Fruit fly (Drosophila melanogaster): ENCODE data around the gene CG17470.

- TF ChIP-seq CG8478 (optimal IDR thresholded peaks at IDR 0.05) = no peak
- TF ChIP-seq CTCF (optimal IDR thresholded peaks at IDR 0.05) = no peak
Observed at dm6 chr2L:20661071-20661470, 18.0 kb upstream of the CG17470 start.

Data from S2 (cell line).